Worm (Caenorhabditis elegans) whole organism, L4 larva: ENCODE results near the gene T06F4.1.

Source experiments
- F37D6.2 ChIP-seq: sonication (generic microtip); optimal IDR thresholded peaks from 2 replicates; lab custom pipeline; 2016; ENCODE audit warnings: mild to moderate bottlenecking, missing genetic modification characterization, missing compliant biosample characterization
- F44E2.7 ChIP-seq: fragments of 200-800 bp; sonication (Bioruptor generic); IDR thresholded peaks from 2 replicates; pipeline ENCODE4 v2.1.2; 2022; ENCODE audit warnings: missing genetic modification characterization, missing compliant biosample characterization
- T26A8.4 ChIP-seq: fragments of 200-800 bp; sonication (Bioruptor generic); IDR thresholded peaks from 2 replicates; pipeline ENCODE4 v1.3.6; 2022; ENCODE audit warnings: missing genetic modification characterization, missing compliant biosample characterization
- aha-1 ChIP-seq: fragments of 150-350 bp; peaks from one replicate; lab custom pipeline; 2014; ENCODE audit warnings: missing biosample characterization, missing genetic modification characterization
- ceh-62 ChIP-seq: sonication (generic microtip); optimal IDR thresholded peaks from 2 replicates; lab custom pipeline; 2017; ENCODE audit warnings: missing biosample characterization, missing genetic modification characterization
- ceh-82 ChIP-seq: sonication (generic microtip); optimal IDR thresholded peaks from 2 replicates; lab custom pipeline; 2017; ENCODE audit warnings: missing biosample characterization, missing genetic modification characterization
- daf-12 ChIP-seq: fragments of 150-350 bp; optimal IDR thresholded peaks from 2 replicates; lab custom pipeline; 2014; ENCODE audit warnings: missing biosample characterization, missing genetic modification reagents, missing genetic modification characterization
- daf-16 ChIP-seq, 3 experiments: sonication (generic microtip); optimal IDR thresholded peaks; 2 replicates each; lab custom pipeline; 2016 to 2017; ENCODE audit warnings: missing genetic modification characterization in 3 of 3, missing genetic modification reagents in 3 of 3, mild to moderate bottlenecking in 2 of 3, missing compliant biosample characterization in 2 of 3, missing biosample characterization in 1 of 3, moderate library complexity in 1 of 3
- dmd-8 ChIP-seq: fragments of 200-800 bp; sonication (Bioruptor generic); IDR thresholded peaks from 2 replicates; pipeline ENCODE4 v1.3.6; 2022; ENCODE audit warnings: missing genetic modification characterization, missing compliant biosample characterization
- dpl-1 ChIP-seq: fragments of 150-350 bp; optimal IDR thresholded peaks from 2 replicates; lab custom pipeline; 2014; ENCODE audit warnings: missing biosample characterization, missing genetic modification reagents, missing genetic modification characterization
- egl-27 ChIP-seq: sonication (generic microtip); optimal IDR thresholded peaks from 3 replicates; lab custom pipeline; 2017; ENCODE audit warnings: missing biosample characterization, missing genetic modification reagents, missing genetic modification characterization
- egl-43 ChIP-seq: fragments of 200-800 bp; sonication (Bioruptor generic); IDR thresholded peaks from 2 replicates; pipeline ENCODE4 v1.3.6; 2022; ENCODE audit warnings: missing genetic modification reagents, missing genetic modification characterization, missing compliant biosample characterization
- hif-1 ChIP-seq, 2 experiments: sonication (generic microtip); optimal IDR thresholded peaks; 2 replicates each; lab custom pipeline; 2016 to 2017; ENCODE audit warnings: missing compliant biosample characterization in 2 of 2, missing genetic modification characterization in 2 of 2, missing genetic modification reagents in 2 of 2, missing genotype in 2 of 2, mild to moderate bottlenecking in 1 of 2
- hlh-11 ChIP-seq: fragments of 200-800 bp; sonication (Bioruptor generic); optimal IDR thresholded peaks from 2 replicates; lab custom pipeline; 2018; ENCODE audit warnings: mild to moderate bottlenecking, missing genetic modification characterization, missing compliant biosample characterization
- hlh-30 ChIP-seq: sonication (generic microtip); optimal IDR thresholded peaks from 2 replicates; lab custom pipeline; 2017; ENCODE audit warnings: antibody characterized with exemption, mild to moderate bottlenecking, missing genetic modification characterization, missing compliant biosample characterization; ENCODE audit not compliant: insufficient read depth
- lin-13 ChIP-seq: fragments of 150-350 bp; optimal IDR thresholded peaks from 2 replicates; lab custom pipeline; 2014; ENCODE audit warnings: missing biosample characterization, missing genetic modification reagents, missing genetic modification characterization
- lin-38 ChIP-seq: fragments of 200-800 bp; sonication (Bioruptor generic); IDR thresholded peaks from 2 replicates; pipeline ENCODE4 v1.3.6; 2022; ENCODE audit warnings: missing genetic modification reagents, missing genetic modification characterization, missing compliant biosample characterization
- lin-39 ChIP-seq: fragments of 150-350 bp; optimal IDR thresholded peaks from 2 replicates; lab custom pipeline; 2014; ENCODE audit warnings: missing biosample characterization, missing genetic modification reagents, missing genetic modification characterization
- lsy-2 ChIP-seq, 2 experiments: fragments of 150-350 bp in 1 of 2; sonication (generic microtip) in 1 of 2; optimal IDR thresholded peaks; 2 replicates each; lab custom pipeline; 2014 to 2017; ENCODE audit warnings: missing biosample characterization in 2 of 2, missing genetic modification characterization in 2 of 2
- mdl-1 ChIP-seq, 2 experiments: fragments of 150-350 bp in 1 of 2; sonication (generic microtip) in 1 of 2; optimal IDR thresholded peaks; 2 replicates each; lab custom pipeline; 2014 to 2017; ENCODE audit warnings: missing biosample characterization in 2 of 2, missing genetic modification characterization in 2 of 2
- mxl-2 ChIP-seq: fragments of 200-800 bp; sonication (Bioruptor generic); conservative IDR thresholded peaks from 2 replicates; pipeline ENCODE4 v1.3.6; 2022; ENCODE audit warnings: missing genetic modification reagents, missing genetic modification characterization, missing compliant biosample characterization
- mxl-3 ChIP-seq: fragments of 200-800 bp; sonication (Bioruptor generic); optimal IDR thresholded peaks from 2 replicates; lab custom pipeline; 2018; ENCODE audit warnings: mild to moderate bottlenecking, missing genetic modification characterization, missing compliant biosample characterization
- nhr-102 ChIP-seq: sonication (generic microtip); optimal IDR thresholded peaks from 2 replicates; lab custom pipeline; 2016; ENCODE audit warnings: mild to moderate bottlenecking, missing genetic modification characterization, moderate library complexity, missing compliant biosample characterization
- nhr-25 ChIP-seq: sonication (generic microtip); optimal IDR thresholded peaks from 2 replicates; lab custom pipeline; 2017; ENCODE audit warnings: missing genetic modification characterization, mild to moderate bottlenecking, missing compliant biosample characterization, antibody characterized with exemption, moderate library complexity, borderline replicate concordance; ENCODE audit not compliant: insufficient read depth
- nhr-41 ChIP-seq: fragments of 200-800 bp; sonication (Bioruptor generic); IDR thresholded peaks from 2 replicates; pipeline ENCODE4 v1.3.6; 2022; ENCODE audit warnings: missing genetic modification reagents, missing genetic modification characterization, missing compliant biosample characterization
- nhr-48 ChIP-seq: sonication (generic microtip); optimal IDR thresholded peaks from 2 replicates; lab custom pipeline; 2016; ENCODE audit warnings: mild to moderate bottlenecking, missing genetic modification characterization, missing compliant biosample characterization
- snpc-1.2 ChIP-seq: fragments of 200-800 bp; sonication (Bioruptor generic); IDR thresholded peaks from 2 replicates; pipeline ENCODE4 v1.3.6; 2022; ENCODE audit warnings: missing genetic modification reagents, missing genetic modification characterization, missing compliant biosample characterization
- tag-97 ChIP-seq: fragments of 200-800 bp; sonication (Bioruptor generic); IDR thresholded peaks from 2 replicates; pipeline ENCODE4 v1.3.6; 2022; ENCODE audit warnings: missing genetic modification characterization, missing compliant biosample characterization
- tra-1 ChIP-seq: fragments of 200-800 bp; sonication (Bioruptor generic); IDR thresholded peaks from 2 replicates; pipeline ENCODE4 v1.3.6; 2022; ENCODE audit warnings: missing genetic modification reagents, missing genetic modification characterization, missing compliant biosample characterization
- unc-39 ChIP-seq: sonication (generic microtip); optimal IDR thresholded peaks from 2 replicates; lab custom pipeline; 2017; ENCODE audit warnings: missing biosample characterization, missing genetic modification characterization
- unc-62 ChIP-seq, 3 experiments: fragments of 150-350 bp in 1 of 3; sonication (generic microtip); optimal IDR thresholded peaks in 2 of 3; peaks in 1 of 3; 1 replicate in 1 of 3; 2 replicates in 2 of 3; lab custom pipeline; 2014 to 2017; ENCODE audit warnings: missing biosample characterization in 3 of 3, missing genetic modification characterization in 3 of 3, missing genetic modification reagents in 3 of 3, missing genotype in 1 of 3
- zag-1 ChIP-seq: fragments of 150-350 bp; optimal IDR thresholded peaks from 2 replicates; lab custom pipeline; 2014; ENCODE audit warnings: missing biosample characterization, missing genetic modification characterization
- zip-11 ChIP-seq: fragments of 200-800 bp; sonication (Bioruptor generic); IDR thresholded peaks from 2 replicates; pipeline ENCODE4 v1.3.6; 2022; ENCODE audit warnings: missing genetic modification characterization, missing compliant biosample characterization
- zip-2 ChIP-seq: fragments of 150-350 bp; optimal IDR thresholded peaks from 2 replicates; lab custom pipeline; 2014; ENCODE audit warnings: missing biosample characterization, missing genetic modification characterization

The T06F4.1 gene

DNA sequence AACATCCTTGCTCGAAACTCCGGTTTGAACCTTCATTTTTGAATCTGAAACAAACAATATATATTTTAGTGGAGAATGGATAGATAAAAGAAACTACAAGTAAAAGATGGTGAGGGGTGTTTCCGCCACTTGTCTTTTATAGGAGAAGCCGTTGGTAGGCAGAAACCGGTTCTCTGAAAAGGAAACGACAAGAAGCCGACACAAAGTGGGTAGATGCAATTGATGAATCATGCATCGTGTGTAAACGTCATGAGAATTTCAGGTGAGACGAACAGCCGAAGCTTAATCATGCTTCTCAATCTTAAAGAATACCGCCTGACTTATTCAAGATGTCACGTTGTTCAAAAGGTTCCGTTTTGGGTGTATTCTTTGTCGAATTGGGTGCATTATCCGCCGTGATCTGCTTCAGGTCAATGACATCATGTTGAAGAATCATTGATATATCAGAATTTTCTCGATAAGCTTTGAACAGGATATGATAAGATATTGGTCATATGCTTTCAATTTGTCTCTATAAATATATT is 23.0 kb upstream of the T06F4.1 start, which contains the start of gene R02E4.3:
Gene R02E4.3 (minus strand): TSS at position 51 of the 524 bp plus-strand sequence.
- peak; percentile 70 for TF ChIP-seq aha-1 (tag; lab: Kevin White, UChicago)
- no peak for TF ChIP-seq nhr-102 (tag; lab: Kevin White, UChicago)
- TF ChIP-seq nhr-48 (tag; lab: Kevin White, UChicago): peak; percentile 98
- no peak for TF ChIP-seq snpc-1.2 (GFP tag; lab: Robert Waterston, UW)
- peak; percentile 2 for TF ChIP-seq dpl-1 (GFP tag; lab: Kevin White, UChicago)
- TF ChIP-seq daf-16 (GFP tag; optimal IDR thresholded peaks at IDR 0.05; lab: Kevin White, UChicago): no peak
- no peak for TF ChIP-seq daf-16 (tag; optimal IDR thresholded peaks at IDR 0.05; lab: Kevin White, UChicago)
- no peak for TF ChIP-seq mxl-2 (GFP tag; lab: Robert Waterston, UW)
- no peak for TF ChIP-seq tag-97 (GFP tag; lab: Robert Waterston, UW)
- TF ChIP-seq hlh-30 (tag; lab: Kevin White, UChicago): peak; percentile 90
- peak; percentile 21 for TF ChIP-seq mxl-3 (GFP tag; lab: Kevin White, UChicago)
- peak; percentile 81 for TF ChIP-seq hlh-11
- TF ChIP-seq mdl-1 (tag; optimal IDR thresholded peaks at IDR 0.05; lab: Kevin White, UChicago): peak; percentile 29 to 45
- TF ChIP-seq lin-39 (tag; lab: Kevin White, UChicago): no peak

DNA sequence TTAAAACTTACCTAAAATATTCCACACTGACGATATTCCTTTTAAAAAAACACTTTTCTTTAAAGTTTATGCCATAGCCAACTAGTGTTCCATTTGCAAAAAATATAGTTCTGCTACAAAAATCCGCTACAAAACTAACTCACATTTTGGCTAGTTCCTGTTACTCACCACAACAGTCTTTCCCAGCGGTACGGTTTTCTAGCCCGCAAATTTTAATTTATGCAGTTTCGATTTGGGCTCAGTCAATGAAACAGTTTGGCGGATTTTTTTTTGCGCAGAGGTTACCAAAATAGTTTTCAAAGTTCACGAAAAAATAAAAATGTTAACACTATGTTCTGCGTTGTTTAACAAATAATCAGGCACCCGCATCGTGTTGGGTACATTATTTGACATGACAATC is 22.0 kb upstream of the T06F4.1 start:
- TF ChIP-seq F44E2.7 (GFP tag; lab: Robert Waterston, UW): no peak
- TF ChIP-seq unc-39: no peak
- TF ChIP-seq mxl-3 (GFP tag; lab: Kevin White, UChicago): no peak
- 0 out of 2 replicates have a peak, but pooled peaks have one; percentile 16 for TF ChIP-seq snpc-1.2 (GFP tag; lab: Robert Waterston, UW)
- TF ChIP-seq daf-12 (tag; lab: Kevin White, UChicago): no peak
- TF ChIP-seq lin-38 (GFP tag; lab: Robert Waterston, UW): no peak
- no peak for TF ChIP-seq nhr-25 (tag; lab: Kevin White, UChicago)
- no peak for TF ChIP-seq ceh-62 (tag; lab: Kevin White, UChicago)
- no peak for TF ChIP-seq zip-2 (tag; lab: Kevin White, UChicago)
- TF ChIP-seq hlh-30 (tag; lab: Kevin White, UChicago): no peak
- no peak for TF ChIP-seq egl-27 (tag; lab: Kevin White, UChicago)
- TF ChIP-seq T26A8.4 (GFP tag; lab: Robert Waterston, UW): peak; percentile 21
- TF ChIP-seq F37D6.2 (tag; lab: Kevin White, UChicago): no peak
- TF ChIP-seq hif-1 (tag; optimal IDR thresholded peaks at IDR 0.05; lab: Kevin White, UChicago): peak in 1 of 2 experiments; percentile 22
- TF ChIP-seq dmd-8: no peak
- no peak for TF ChIP-seq nhr-41 (GFP tag; lab: Robert Waterston, UW)
- no peak for TF ChIP-seq zip-11 (GFP tag; lab: Robert Waterston, UW)
- TF ChIP-seq lin-39 (tag; lab: Kevin White, UChicago): no peak
- TF ChIP-seq lsy-2 (tag; optimal IDR thresholded peaks at IDR 0.05; lab: Kevin White, UChicago): no peak
- no peak for TF ChIP-seq tra-1 (GFP tag; lab: Robert Waterston, UW)
- TF ChIP-seq zag-1 (tag; lab: Kevin White, UChicago): no peak
- TF ChIP-seq lin-13 (GFP tag; lab: Kevin White, UChicago): no peak
- TF ChIP-seq egl-43 (GFP tag; lab: Robert Waterston, UW): no peak
- peak; percentile 94 for TF ChIP-seq aha-1 (tag; lab: Kevin White, UChicago)

DNA sequence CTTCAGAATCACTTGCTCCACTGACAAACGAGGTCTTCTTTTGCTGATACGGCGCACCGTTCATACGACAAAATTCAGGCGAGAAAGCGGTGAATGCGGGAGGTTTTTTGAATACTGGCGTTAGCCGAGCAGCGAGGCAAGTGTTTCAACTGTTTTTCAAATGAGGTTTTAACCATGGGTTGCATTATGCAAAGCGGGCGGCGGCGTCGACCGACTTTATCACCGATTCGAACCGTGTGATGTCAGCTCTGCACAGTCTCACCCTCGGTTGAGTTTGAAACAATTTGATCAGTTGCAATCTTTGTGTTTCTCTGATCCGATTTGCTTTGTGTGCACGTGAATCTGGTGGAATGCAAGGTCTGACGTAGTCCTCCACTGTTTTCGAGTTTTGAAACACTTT is 21.3 kb upstream of the T06F4.1 start, which contains the start of gene clh-4:
Gene clh-4 (minus strand): TSS at position 101 of the 400 bp plus-strand sequence.
- no peak for TF ChIP-seq hlh-30 (tag; lab: Kevin White, UChicago)
- TF ChIP-seq T26A8.4 (GFP tag; lab: Robert Waterston, UW): 0 out of 2 replicates have a peak, but pooled peaks have one; percentile 15
- TF ChIP-seq ceh-82 (tag; lab: Kevin White, UChicago): no peak
- TF ChIP-seq unc-62 (GFP tag; optimal IDR thresholded peaks at IDR 0.05 in 1 of 2; lab: Kevin White, UChicago): peak in 1 of 2 experiments; percentile 23
- TF ChIP-seq unc-62 (tag; optimal IDR thresholded peaks at IDR 0.05; lab: Kevin White, UChicago): no peak
- TF ChIP-seq egl-43 (GFP tag; lab: Robert Waterston, UW): peak; percentile 22; the same call in 1 of the 2 replicates
